Worm (Caenorhabditis elegans) whole organism, L1 larva: ENCODE results near the gene rpl-33.

Experiments used
- fkh-10 ChIP-seq: sonication (generic microtip); optimal IDR thresholded peaks from 2 replicates; lab custom pipeline; 2017; ENCODE audit warnings: missing biosample characterization, missing genetic modification reagents, missing genetic modification characterization
- mdl-1 ChIP-seq, 2 experiments: fragments of 150-350 bp; optimal IDR thresholded peaks; 2 replicates each; lab custom pipeline; 2014 to 2017; ENCODE audit warnings: missing biosample characterization in 2 of 2, missing genetic modification characterization in 2 of 2, inconsistent platforms in 1 of 2
- nhr-28 ChIP-seq: fragments of 150-350 bp; optimal IDR thresholded peaks from 2 replicates; lab custom pipeline; 2014; ENCODE audit warnings: missing biosample characterization, missing genetic modification characterization
- pag-3 ChIP-seq: sonication (generic microtip); optimal IDR thresholded peaks from 2 replicates; lab custom pipeline; 2017; ENCODE audit warnings: missing genetic modification characterization, mild to moderate bottlenecking, missing compliant biosample characterization, antibody characterized with exemption, borderline replicate concordance; ENCODE audit not compliant: insufficient read depth
- skn-1 ChIP-seq: fragments of 150-350 bp; optimal IDR thresholded peaks from 2 replicates; lab custom pipeline; 2014; ENCODE audit warnings: missing biosample characterization, missing genetic modification characterization

DNA sequence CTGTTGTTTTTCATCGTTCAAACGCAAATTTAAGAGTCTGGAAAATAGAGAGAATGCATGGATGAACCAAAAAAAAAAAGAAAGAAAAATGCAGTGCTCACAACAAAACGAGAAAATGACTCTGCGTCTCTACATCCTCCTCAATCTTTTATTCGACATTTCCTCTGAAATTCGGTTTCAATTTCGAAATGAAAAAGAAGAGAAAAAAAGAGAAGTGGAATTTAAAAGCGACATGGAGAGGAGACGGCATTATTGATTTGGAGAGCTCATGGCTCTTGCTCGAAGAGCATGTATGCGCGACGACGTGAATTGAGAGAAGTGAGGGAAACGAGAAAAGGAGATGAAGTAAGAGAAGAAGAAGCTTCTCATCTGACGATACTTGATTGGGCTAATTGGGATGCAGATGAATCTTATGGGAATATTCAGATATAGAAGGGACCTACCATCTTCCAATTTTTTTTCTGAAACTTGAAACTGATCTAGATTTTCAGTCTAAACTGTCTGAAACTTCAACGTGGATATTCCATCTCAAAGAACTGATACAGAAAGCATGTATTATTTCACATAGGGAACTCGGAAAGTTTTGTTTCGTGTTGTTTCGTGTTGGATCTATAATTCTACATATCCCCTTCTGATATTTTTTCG, 5.8 kb downstream of the rpl-33 start:
- no peak for TF ChIP-seq pag-3 (tag; lab: Kevin White, UChicago)
- TF ChIP-seq mdl-1 (tag; optimal IDR thresholded peaks at IDR 0.05; lab: Kevin White, UChicago): no peak
- peak; percentile 71 for TF ChIP-seq fkh-10
- TF ChIP-seq skn-1 (tag; lab: Kevin White, UChicago): no peak
- TF ChIP-seq nhr-28 (tag; lab: Kevin White, UChicago): no peak
